Worm (Caenorhabditis elegans) whole organism, L4 larva: Measurements from ENCODE around the gene rps-14.

ENCODE experiments used
- D1046.2 ChIP-seq: fragments of 200-800 bp; sonication (Bioruptor generic); IDR thresholded peaks from 2 replicates; pipeline ENCODE4 v1.3.6; 2022; ENCODE audit warnings: missing genetic modification characterization, missing compliant biosample characterization
- F44E2.7 ChIP-seq: fragments of 200-800 bp; sonication (Bioruptor generic); IDR thresholded peaks from 2 replicates; pipeline ENCODE4 v2.1.2; 2022; ENCODE audit warnings: missing genetic modification characterization, missing compliant biosample characterization
- F49E8.2 ChIP-seq: sonication (generic microtip); optimal IDR thresholded peaks from 2 replicates; lab custom pipeline; 2016; ENCODE audit warnings: missing compliant biosample characterization, mild to moderate bottlenecking, missing genetic modification characterization, borderline replicate concordance
- R02D3.7 ChIP-seq: fragments of 150-350 bp; sonication (generic microtip); optimal IDR thresholded peaks from 3 replicates; lab custom pipeline; 2014; ENCODE audit warnings: missing biosample characterization, missing genetic modification characterization
- Y48G9A.11 ChIP-seq: fragments of 200-800 bp; sonication (Bioruptor generic); IDR thresholded peaks from 2 replicates; pipeline ENCODE4 v1.3.6; 2022; ENCODE audit warnings: missing genetic modification reagents, missing genetic modification characterization, missing compliant biosample characterization
- Y75B8A.6 ChIP-seq: fragments of 200-800 bp; sonication (Bioruptor generic); IDR thresholded peaks from 2 replicates; pipeline ENCODE4 v1.3.6; 2022; ENCODE audit warnings: missing genetic modification reagents, missing genetic modification characterization, missing compliant biosample characterization
- ZK546.5 ChIP-seq, 2 experiments: sonication (generic microtip); optimal IDR thresholded peaks; 2 replicates each; lab custom pipeline; 2017; ENCODE audit warnings: missing biosample characterization in 2 of 2, missing genetic modification characterization in 2 of 2
- aha-1 ChIP-seq: fragments of 150-350 bp; peaks from one replicate; lab custom pipeline; 2014; ENCODE audit warnings: missing biosample characterization, missing genetic modification characterization
- aly-2 ChIP-seq: sonication (generic microtip); optimal IDR thresholded peaks from 2 replicates; lab custom pipeline; 2018; ENCODE audit warnings: missing biosample characterization, missing genetic modification characterization
- ama-1 ChIP-seq: fragments of 150-350 bp; optimal IDR thresholded peaks from 2 replicates; lab custom pipeline; 2014; ENCODE audit warnings: inconsistent platforms, mixed read lengths
- arid-1 ChIP-seq: fragments of 200-800 bp; sonication (Bioruptor generic); conservative IDR thresholded peaks from 2 replicates; pipeline ENCODE4 v1.3.6; 2022; ENCODE audit warnings: missing genetic modification reagents, missing genetic modification characterization, missing compliant biosample characterization
- ceh-20 ChIP-seq: fragments of 200-800 bp; sonication (Bioruptor generic); IDR thresholded peaks from 2 replicates; pipeline ENCODE4 v1.3.6; 2022; ENCODE audit warnings: missing genetic modification reagents, missing genetic modification characterization, missing compliant biosample characterization
- ceh-44 ChIP-seq: fragments of 200-800 bp; sonication (Bioruptor generic); IDR thresholded peaks from 2 replicates; pipeline ENCODE4 v1.3.6; 2022; ENCODE audit warnings: missing genetic modification reagents, missing genetic modification characterization, missing compliant biosample characterization
- daf-16 ChIP-seq, 3 experiments: sonication (generic microtip); optimal IDR thresholded peaks; 2 replicates each; lab custom pipeline; 2016 to 2017; ENCODE audit warnings: missing genetic modification characterization in 3 of 3, missing genetic modification reagents in 3 of 3, mild to moderate bottlenecking in 2 of 3, missing compliant biosample characterization in 2 of 3, missing biosample characterization in 1 of 3, moderate library complexity in 1 of 3
- dmd-6 ChIP-seq: fragments of 200-800 bp; sonication (Bioruptor generic); IDR thresholded peaks from 2 replicates; pipeline ENCODE4 v1.3.6; 2022; ENCODE audit warnings: missing genetic modification reagents, missing genetic modification characterization, missing compliant biosample characterization
- dmd-8 ChIP-seq: fragments of 200-800 bp; sonication (Bioruptor generic); IDR thresholded peaks from 2 replicates; pipeline ENCODE4 v1.3.6; 2022; ENCODE audit warnings: missing genetic modification characterization, missing compliant biosample characterization
- dve-1 ChIP-seq: sonication (generic microtip); optimal IDR thresholded peaks from 2 replicates; lab custom pipeline; 2017; ENCODE audit warnings: antibody characterized with exemption, mild to moderate bottlenecking, missing genetic modification characterization, missing compliant biosample characterization; ENCODE audit not compliant: insufficient read depth
- egl-27 ChIP-seq: sonication (generic microtip); optimal IDR thresholded peaks from 3 replicates; lab custom pipeline; 2017; ENCODE audit warnings: missing biosample characterization, missing genetic modification reagents, missing genetic modification characterization
- gei-8 ChIP-seq: fragments of 200-800 bp; sonication (Bioruptor generic); optimal IDR thresholded peaks from 2 replicates; lab custom pipeline; 2018; ENCODE audit warnings: mild to moderate bottlenecking, missing genetic modification characterization, missing compliant biosample characterization
- hlh-11 ChIP-seq: fragments of 200-800 bp; sonication (Bioruptor generic); optimal IDR thresholded peaks from 2 replicates; lab custom pipeline; 2018; ENCODE audit warnings: mild to moderate bottlenecking, missing genetic modification characterization, missing compliant biosample characterization
- hmg-1.1 ChIP-seq: fragments of 200-800 bp; sonication (Bioruptor generic); IDR thresholded peaks from 2 replicates; pipeline ENCODE4 v1.3.6; 2022; ENCODE audit warnings: missing genetic modification reagents, missing genetic modification characterization, missing compliant biosample characterization
- lim-7 ChIP-seq: fragments of 200-800 bp; sonication (Bioruptor generic); IDR thresholded peaks from 2 replicates; pipeline ENCODE4 v1.3.6; 2022; ENCODE audit warnings: missing genetic modification characterization, missing compliant biosample characterization
- lin-13 ChIP-seq: fragments of 150-350 bp; optimal IDR thresholded peaks from 2 replicates; lab custom pipeline; 2014; ENCODE audit warnings: missing biosample characterization, missing genetic modification reagents, missing genetic modification characterization
- lsy-2 ChIP-seq, 2 experiments: fragments of 150-350 bp in 1 of 2; sonication (generic microtip) in 1 of 2; optimal IDR thresholded peaks; 2 replicates each; lab custom pipeline; 2014 to 2017; ENCODE audit warnings: missing biosample characterization in 2 of 2, missing genetic modification characterization in 2 of 2
- mdl-1 ChIP-seq, 2 experiments: fragments of 150-350 bp in 1 of 2; sonication (generic microtip) in 1 of 2; optimal IDR thresholded peaks; 2 replicates each; lab custom pipeline; 2014 to 2017; ENCODE audit warnings: missing biosample characterization in 2 of 2, missing genetic modification characterization in 2 of 2
- mep-1 ChIP-seq: fragments of 150-350 bp; sonication (generic microtip); optimal IDR thresholded peaks from 3 replicates; lab custom pipeline; 2014; ENCODE audit warnings: missing biosample characterization, missing genetic modification characterization
- mes-2 ChIP-seq: sonication (generic microtip); optimal IDR thresholded peaks from 2 replicates; lab custom pipeline; 2016; ENCODE audit warnings: missing genotype, mild to moderate bottlenecking, missing genetic modification characterization, missing compliant biosample characterization; ENCODE audit not compliant: poor library complexity, severe bottlenecking
- nhr-102 ChIP-seq: sonication (generic microtip); optimal IDR thresholded peaks from 2 replicates; lab custom pipeline; 2016; ENCODE audit warnings: mild to moderate bottlenecking, missing genetic modification characterization, moderate library complexity, missing compliant biosample characterization
- nhr-111 ChIP-seq: fragments of 200-800 bp; sonication (Bioruptor generic); optimal IDR thresholded peaks from 2 replicates; lab custom pipeline; 2018; ENCODE audit warnings: mild to moderate bottlenecking, missing genetic modification characterization, missing compliant biosample characterization
- nhr-25 ChIP-seq: sonication (generic microtip); optimal IDR thresholded peaks from 2 replicates; lab custom pipeline; 2017; ENCODE audit warnings: missing genetic modification characterization, mild to moderate bottlenecking, missing compliant biosample characterization, antibody characterized with exemption, moderate library complexity, borderline replicate concordance; ENCODE audit not compliant: insufficient read depth
- nhr-28 ChIP-seq: fragments of 150-350 bp; optimal IDR thresholded peaks from 2 replicates; lab custom pipeline; 2014; ENCODE audit warnings: missing biosample characterization, missing genetic modification characterization
- nhr-48 ChIP-seq: sonication (generic microtip); optimal IDR thresholded peaks from 2 replicates; lab custom pipeline; 2016; ENCODE audit warnings: mild to moderate bottlenecking, missing genetic modification characterization, missing compliant biosample characterization
- php-3 ChIP-seq: fragments of 200-800 bp; sonication (Bioruptor generic); IDR thresholded peaks from 2 replicates; pipeline ENCODE4 v1.3.6; 2022; ENCODE audit warnings: missing genetic modification reagents, missing genetic modification characterization, missing compliant biosample characterization
- pqm-1 ChIP-seq: sonication (generic microtip); optimal IDR thresholded peaks from 2 replicates; lab custom pipeline; 2017; ENCODE audit warnings: missing biosample characterization, missing genetic modification characterization
- rbr-2 ChIP-seq: sonication (generic microtip); optimal IDR thresholded peaks from 2 replicates; lab custom pipeline; 2016; ENCODE audit warnings: missing genotype, missing genetic modification characterization, missing compliant biosample characterization
- saeg-2 ChIP-seq: fragments of 200-800 bp; sonication (Bioruptor generic); IDR thresholded peaks from 2 replicates; pipeline ENCODE4 v1.3.6; 2022; ENCODE audit warnings: missing genetic modification reagents, missing genetic modification characterization, missing compliant biosample characterization
- spr-1 ChIP-seq: sonication (generic microtip); optimal IDR thresholded peaks from 2 replicates; lab custom pipeline; 2016; ENCODE audit warnings: mild to moderate bottlenecking, missing genetic modification characterization, missing compliant biosample characterization
- tra-1 ChIP-seq: fragments of 200-800 bp; sonication (Bioruptor generic); IDR thresholded peaks from 2 replicates; pipeline ENCODE4 v1.3.6; 2022; ENCODE audit warnings: missing genetic modification reagents, missing genetic modification characterization, missing compliant biosample characterization
- unc-39 ChIP-seq: sonication (generic microtip); optimal IDR thresholded peaks from 2 replicates; lab custom pipeline; 2017; ENCODE audit warnings: missing biosample characterization, missing genetic modification characterization
- unc-62 ChIP-seq, 3 experiments: fragments of 150-350 bp in 1 of 3; sonication (generic microtip); optimal IDR thresholded peaks in 2 of 3; peaks in 1 of 3; 1 replicate in 1 of 3; 2 replicates in 2 of 3; lab custom pipeline; 2014 to 2017; ENCODE audit warnings: missing biosample characterization in 3 of 3, missing genetic modification characterization in 3 of 3, missing genetic modification reagents in 3 of 3, missing genotype in 1 of 3
- zfp-3 ChIP-seq: fragments of 200-800 bp; sonication (Bioruptor generic); conservative IDR thresholded peaks from 2 replicates; pipeline ENCODE4 v1.3.6; 2022; ENCODE audit warnings: missing genetic modification reagents, missing genetic modification characterization, missing compliant biosample characterization
- zip-2 ChIP-seq: fragments of 150-350 bp; optimal IDR thresholded peaks from 2 replicates; lab custom pipeline; 2014; ENCODE audit warnings: missing biosample characterization, missing genetic modification characterization

The rps-14 gene

ce11 chrIII:7215532-7215931 is 36.1 kb upstream of the rps-14 start:
- TF ChIP-seq mep-1, result no peak
- peak in 1 of 2 experiments; percentile 54 for TF ChIP-seq unc-62 (GFP tag; optimal IDR thresholded peaks at IDR 0.05 in 1 of 2; lab: Kevin White, UChicago)
- TF ChIP-seq unc-62 (tag; optimal IDR thresholded peaks at IDR 0.05; lab: Kevin White, UChicago), result no peak

- TF ChIP-seq dmd-8 (GFP tag; lab: Robert Waterston, UW), result no peak
- no peak for TF ChIP-seq aha-1 (tag; lab: Kevin White, UChicago)
- TF ChIP-seq R02D3.7, result no peak
- TF ChIP-seq arid-1 (GFP tag; lab: Robert Waterston, UW), result no peak
- no peak for TF ChIP-seq nhr-111 (GFP tag; lab: Kevin White, UChicago)
- peak; percentile 28; the same call in 1 of the 2 replicates for TF ChIP-seq dmd-6 (GFP tag; lab: Robert Waterston, UW)
- TF ChIP-seq nhr-25 (tag; lab: Kevin White, UChicago), result no peak
- TF ChIP-seq lim-7 (GFP tag; lab: Robert Waterston, UW), result no peak
- no peak for TF ChIP-seq zfp-3 (GFP tag; lab: Robert Waterston, UW)
- TF ChIP-seq mes-2 (tag; lab: Kevin White, UChicago), result no peak
- no peak for TF ChIP-seq D1046.2 (GFP tag; lab: Robert Waterston, UW)
- TF ChIP-seq daf-16 (GFP tag; optimal IDR thresholded peaks at IDR 0.05; lab: Kevin White, UChicago), result no peak
- TF ChIP-seq daf-16 (tag; optimal IDR thresholded peaks at IDR 0.05; lab: Kevin White, UChicago), result peak; percentile 29
- peak; percentile 55 for TF ChIP-seq pqm-1 (tag; lab: Kevin White, UChicago)
- TF ChIP-seq unc-62 (GFP tag; optimal IDR thresholded peaks at IDR 0.05 in 1 of 2; lab: Kevin White, UChicago), result peak in 1 of 2 experiments; percentile 61
- TF ChIP-seq unc-62 (tag; optimal IDR thresholded peaks at IDR 0.05; lab: Kevin White, UChicago), result no peak
- no peak for TF ChIP-seq zip-2 (tag; lab: Kevin White, UChicago)
- peak; percentile 31 for TF ChIP-seq hlh-11 (tag; lab: Kevin White, UChicago)
- TF ChIP-seq Y75B8A.6 (GFP tag; lab: Robert Waterston, UW), result no peak
- TF ChIP-seq nhr-28, result peak; percentile 36
- TF ChIP-seq unc-39 (tag; lab: Kevin White, UChicago), result no peak
These were observed 32.6 kb upstream of the rps-14 start for ce11 chrIII:7212028-7212427.

- TF ChIP-seq unc-62 (GFP tag; optimal IDR thresholded peaks at IDR 0.05 in 1 of 2; lab: Kevin White, UChicago) (peak in 1 of 2 experiments; percentile 76), unc-62 (tag; optimal IDR thresholded peaks at IDR 0.05; lab: Kevin White, UChicago) (no peak), aly-2 (no peak), hlh-11 (tag; lab: Kevin White, UChicago) (no peak), aha-1 (tag; lab: Kevin White, UChicago) (peak; percentile 90), lin-13 (GFP tag; lab: Kevin White, UChicago) (no peak), nhr-102 (no peak), nhr-25 (tag; lab: Kevin White, UChicago) (no peak), mes-2 (tag; lab: Kevin White, UChicago) (peak; percentile 35)
These were observed 31.1 kb upstream of the rps-14 start for ce11 chrIII:7210486-7210885.

ce11 chrIII:7209721-7210120 is 30.3 kb upstream of the rps-14 start, which contains the start of gene R151.2:
Gene R151.2, plus strand, starts transcription at chrIII:7209967.
- TF ChIP-seq rbr-2 (no peak), F49E8.2 (peak; percentile 62), spr-1 (no peak), nhr-48 (tag; lab: Kevin White, UChicago) (no peak), arid-1 (GFP tag; lab: Robert Waterston, UW) (no peak), ceh-20 (GFP tag; lab: Robert Waterston, UW) (no peak), mdl-1 (tag; optimal IDR thresholded peaks at IDR 0.05; lab: Kevin White, UChicago) (no peak), aly-2 (no peak), lim-7 (GFP tag; lab: Robert Waterston, UW) (no peak), F44E2.7 (GFP tag; lab: Robert Waterston, UW) (0 out of 2 replicates have a peak, but pooled peaks have one; percentile 9), egl-27 (tag; lab: Kevin White, UChicago) (no peak), Y48G9A.11 (GFP tag; lab: Robert Waterston, UW) (peak; percentile 38; the same call in 1 of the 2 replicates), nhr-25 (tag; lab: Kevin White, UChicago) (no peak), php-3 (GFP tag; lab: Robert Waterston, UW) (no peak), gei-8 (GFP tag; lab: Kevin White, UChicago) (no peak), ZK546.5 (tag; optimal IDR thresholded peaks at IDR 0.05; lab: Kevin White, UChicago) (no peak), hmg-1.1 (GFP tag; lab: Robert Waterston, UW) (no peak), daf-16 (GFP tag; optimal IDR thresholded peaks at IDR 0.05; lab: Kevin White, UChicago) (no peak), daf-16 (tag; optimal IDR thresholded peaks at IDR 0.05; lab: Kevin White, UChicago) (no peak), lsy-2 (tag; optimal IDR thresholded peaks at IDR 0.05; lab: Kevin White, UChicago) (no peak), tra-1 (no peak), ceh-44 (GFP tag; lab: Robert Waterston, UW) (no peak), dve-1 (no peak), ama-1 (lab: Kevin White, UChicago) (peak; percentile 65), saeg-2 (GFP tag; lab: Robert Waterston, UW) (no peak)
